Worm (Caenorhabditis elegans) whole organism, young adult: ENCODE results near the gene str-207.

ENCODE experiments used
- ztf-26 ChIP-seq: sonication (generic microtip); optimal IDR thresholded peaks from 2 replicates; lab custom pipeline; 2017; ENCODE audit warnings: missing genetic modification characterization, missing compliant biosample characterization

str-207 gene

DNA sequence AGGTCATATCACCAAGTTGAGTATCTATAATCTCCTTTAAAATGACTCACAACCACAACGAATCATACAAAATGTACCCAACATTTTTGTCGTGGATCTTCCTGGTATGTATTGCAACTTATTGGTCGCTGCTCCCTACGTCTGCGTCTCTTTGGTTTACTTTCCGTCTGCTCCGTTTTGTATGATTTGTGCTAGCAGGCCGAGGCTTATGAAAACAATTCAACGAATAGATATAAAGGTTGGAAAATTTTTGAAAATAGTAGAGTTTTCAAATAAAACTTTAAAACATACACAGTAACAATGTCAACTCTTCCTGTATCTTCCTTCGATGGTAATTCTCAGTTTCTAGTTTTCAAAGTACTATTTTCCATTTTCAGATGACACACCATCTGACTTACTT is 49.9 kb downstream of the str-207 start, which contains the start of gene srr-8 (continued):
- TF ChIP-seq ztf-26 (tag; lab: Kevin White, UChicago), result no peak
- TF ChIP-seq, all 124 proteins: peak for 0
